Fruit fly (Drosophila melanogaster) whole organism, embryonic: ENCODE data around the gene CG32706.

Experiments
- Bteb2 ChIP-seq: fragments of 200-800 bp; sonication (Bioruptor generic); optimal IDR thresholded peaks from 2 replicates; lab custom pipeline; 2016; ENCODE audit warnings: missing biosample characterization, missing genetic modification characterization
- CG10147 ChIP-seq: fragments of 200-800 bp; sonication (Bioruptor generic); optimal IDR thresholded peaks from 2 replicates; lab custom pipeline; 2019; ENCODE audit warnings: missing biosample characterization, mild to moderate bottlenecking, missing genetic modification characterization, moderate library complexity
- CG11247 ChIP-seq: fragments of 200-800 bp; sonication (Bioruptor generic); IDR thresholded peaks from 2 replicates; pipeline ENCODE4 v1.3.6; 2022; ENCODE audit warnings: missing biosample characterization, missing genetic modification characterization
- CG12219 ChIP-seq: fragments of 200-800 bp; sonication (Bioruptor generic); optimal IDR thresholded peaks from 3 replicates; lab custom pipeline; 2018; ENCODE audit warnings: missing biosample characterization, mild to moderate bottlenecking, missing genetic modification characterization
- CG12769 ChIP-seq: fragments of 200-800 bp; sonication (Bioruptor generic); optimal IDR thresholded peaks from 2 replicates; lab custom pipeline; 2019; ENCODE audit warnings: missing biosample characterization, mild to moderate bottlenecking, missing genetic modification characterization, moderate library complexity
- CG12942 ChIP-seq: fragments of 200-800 bp; sonication (Bioruptor generic); optimal IDR thresholded peaks from 3 replicates; lab custom pipeline; 2016; ENCODE audit warnings: missing biosample characterization, missing genetic modification characterization
- CG13287 ChIP-seq: fragments of 200-800 bp; sonication (Bioruptor generic); IDR thresholded peaks from 2 replicates; pipeline ENCODE4 v1.3.6; 2022; ENCODE audit warnings: missing biosample characterization, missing genetic modification characterization; ENCODE audit not compliant: partially characterized antibody
- CG13775 ChIP-seq: fragments of 200-800 bp; sonication (Bioruptor generic); optimal IDR thresholded peaks from 3 replicates; lab custom pipeline; 2017; ENCODE audit warnings: missing biosample characterization, mild to moderate bottlenecking, missing genetic modification characterization
- CG14667 ChIP-seq: fragments of 200-800 bp; sonication (Bioruptor generic); IDR thresholded peaks from 2 replicates; pipeline ENCODE4 v1.3.6; 2022; ENCODE audit warnings: missing biosample characterization, missing genetic modification characterization
- CG15601 ChIP-seq: fragments of 200-800 bp; sonication (Bioruptor generic); optimal IDR thresholded peaks from 3 replicates; lab custom pipeline; 2019; ENCODE audit warnings: missing biosample characterization, mild to moderate bottlenecking, missing genetic modification characterization, moderate library complexity
- CG1603 ChIP-seq: fragments of 200-800 bp; sonication (Bioruptor generic); optimal IDR thresholded peaks from 2 replicates; lab custom pipeline; 2019; ENCODE audit warnings: missing biosample characterization, mild to moderate bottlenecking, missing genetic modification characterization, moderate library complexity
- CG17359 ChIP-seq: fragments of 200-800 bp; sonication (Bioruptor generic); optimal IDR thresholded peaks from 3 replicates; lab custom pipeline; 2018; ENCODE audit warnings: missing biosample characterization, mild to moderate bottlenecking, missing genetic modification characterization, moderate library complexity
- CG18262 ChIP-seq: fragments of 200-800 bp; optimal IDR thresholded peaks from 3 replicates; lab custom pipeline; 2019; ENCODE audit warnings: missing biosample characterization, mild to moderate bottlenecking, missing genetic modification characterization, moderate library complexity
- CG1832 ChIP-seq: fragments of 200-800 bp; sonication (Bioruptor generic); optimal IDR thresholded peaks from 2 replicates; lab custom pipeline; 2017; ENCODE audit warnings: missing biosample characterization, mild to moderate bottlenecking, missing genetic modification characterization, inconsistent platforms
- CG2120 ChIP-seq: fragments of 200-800 bp; sonication (Bioruptor generic); optimal IDR thresholded peaks from 3 replicates; lab custom pipeline; 2016; ENCODE audit warnings: missing biosample characterization, missing genetic modification characterization
- CG3847 ChIP-seq: fragments of 200-800 bp; sonication (Bioruptor generic); IDR thresholded peaks from 2 replicates; pipeline ENCODE4 v1.3.6; 2022; ENCODE audit warnings: missing biosample characterization, missing genetic modification characterization
- CG4328 ChIP-seq: fragments of 200-800 bp; sonication (Bioruptor generic); optimal IDR thresholded peaks from 3 replicates; lab custom pipeline; 2017; ENCODE audit warnings: missing biosample characterization, missing genetic modification reagents, missing genetic modification characterization
- CG4360 ChIP-seq: fragments of 200-800 bp; sonication (Bioruptor generic); IDR thresholded peaks from 2 replicates; pipeline ENCODE4 v1.3.6; 2022; ENCODE audit warnings: missing biosample characterization, missing genetic modification characterization
- CG5180 ChIP-seq: fragments of 200-800 bp; sonication (Bioruptor generic); optimal IDR thresholded peaks from 3 replicates; lab custom pipeline; 2017; ENCODE audit warnings: missing biosample characterization, missing genetic modification characterization, mild to moderate bottlenecking, moderate library complexity, missing genetic modification reagents
- CG6689 ChIP-seq: fragments of 200-800 bp; sonication (Bioruptor generic); IDR thresholded peaks from 2 replicates; pipeline ENCODE4 v1.3.6; 2022; ENCODE audit warnings: missing biosample characterization, missing genetic modification characterization
- CG6765 ChIP-seq: fragments of 200-800 bp; sonication (Bioruptor generic); optimal IDR thresholded peaks from 3 replicates; lab custom pipeline; 2017; ENCODE audit warnings: missing biosample characterization, mild to moderate bottlenecking, missing genetic modification characterization
- CG6791 ChIP-seq: fragments of 200-800 bp; sonication (Bioruptor generic); IDR thresholded peaks from 3 replicates; pipeline ENCODE4 v1.3.6; 2022; ENCODE audit warnings: missing biosample characterization, missing genetic modification characterization; ENCODE audit not compliant: partially characterized antibody
- CG7271 ChIP-seq: fragments of 200-800 bp; sonication (Bioruptor generic); optimal IDR thresholded peaks from 2 replicates; lab custom pipeline; 2018; ENCODE audit warnings: missing biosample characterization, mild to moderate bottlenecking, missing genetic modification characterization, moderate library complexity
- CG7357 ChIP-seq: fragments of 200-800 bp; sonication (Bioruptor generic); IDR thresholded peaks from 3 replicates; pipeline ENCODE4 v1.3.6; 2022; ENCODE audit warnings: missing biosample characterization, missing genetic modification characterization
- CG8944 ChIP-seq: fragments of 200-800 bp; sonication (Bioruptor generic); optimal IDR thresholded peaks from 3 replicates; lab custom pipeline; 2016; ENCODE audit warnings: missing biosample characterization, missing genetic modification characterization
- Dip3 ChIP-seq: fragments of 200-800 bp; sonication (Bioruptor generic); optimal IDR thresholded peaks from 3 replicates; lab custom pipeline; 2016; ENCODE audit warnings: missing biosample characterization, missing genetic modification characterization
- Fer3 ChIP-seq: fragments of 200-800 bp; sonication (Bioruptor generic); optimal IDR thresholded peaks from 2 replicates; lab custom pipeline; 2018; ENCODE audit warnings: missing biosample characterization, mild to moderate bottlenecking, missing genetic modification characterization, moderate library complexity
- Hmx ChIP-seq: fragments of 200-800 bp; sonication (Bioruptor generic); optimal IDR thresholded peaks from 2 replicates; lab custom pipeline; 2016; ENCODE audit warnings: missing biosample characterization, missing genetic modification characterization
- MBD-R2 ChIP-seq: fragments of 200-800 bp; sonication (Bioruptor generic); IDR thresholded peaks from 2 replicates; pipeline ENCODE4 v1.3.6; 2022; ENCODE audit warnings: missing biosample characterization, missing genetic modification characterization
- NK7.1 ChIP-seq: fragments of 200-800 bp; sonication (Bioruptor generic); optimal IDR thresholded peaks from 3 replicates; lab custom pipeline; 2016; ENCODE audit warnings: missing biosample characterization, missing genetic modification characterization
- Pdp1 ChIP-seq, 2 experiments: fragments of 200-800 bp; sonication (Bioruptor generic); optimal IDR thresholded peaks; 3 replicates each; lab custom pipeline; 2016; ENCODE audit warnings: missing biosample characterization in 2 of 2, missing genetic modification characterization in 2 of 2, mild to moderate bottlenecking in 1 of 2, moderate library complexity in 1 of 2
- Sox100B ChIP-seq: fragments of 200-800 bp; sonication (Bioruptor generic); optimal IDR thresholded peaks from 3 replicates; lab custom pipeline; 2018; ENCODE audit warnings: missing biosample characterization, mild to moderate bottlenecking, missing genetic modification characterization
- Ssrp ChIP-seq: fragments of 200-800 bp; sonication (Bioruptor generic); optimal IDR thresholded peaks from 2 replicates; lab custom pipeline; 2018; ENCODE audit warnings: missing biosample characterization, mild to moderate bottlenecking, missing genetic modification characterization, moderate library complexity
- ab ChIP-seq: fragments of 200-800 bp; sonication (Bioruptor generic); optimal IDR thresholded peaks from 2 replicates; lab custom pipeline; 2016; ENCODE audit warnings: missing biosample characterization, missing genetic modification characterization
- al ChIP-seq: fragments of 200-800 bp; sonication (Bioruptor generic); IDR thresholded peaks from 2 replicates; pipeline ENCODE4 v1.3.6; 2022; ENCODE audit warnings: missing biosample characterization, missing genetic modification characterization
- bab2 ChIP-seq: fragments of 200-800 bp; sonication (Bioruptor generic); optimal IDR thresholded peaks from 2 replicates; lab custom pipeline; 2016; ENCODE audit warnings: missing biosample characterization, missing genetic modification characterization
- btn ChIP-seq: fragments of 200-800 bp; sonication (Bioruptor generic); optimal IDR thresholded peaks from 2 replicates; lab custom pipeline; 2016; ENCODE audit warnings: missing biosample characterization, missing genetic modification characterization
- corto ChIP-seq: fragments of 200-800 bp; sonication (Bioruptor generic); optimal IDR thresholded peaks from 2 replicates; lab custom pipeline; 2016; ENCODE audit warnings: missing biosample characterization, mild to moderate bottlenecking, missing genetic modification characterization, moderate library complexity
- disco-r ChIP-seq: fragments of 200-800 bp; sonication (Bioruptor generic); optimal IDR thresholded peaks from 2 replicates; lab custom pipeline; 2016; ENCODE audit warnings: missing biosample characterization, missing genetic modification characterization
- h ChIP-seq: fragments of >200 bp; optimal IDR thresholded peaks from 2 replicates; lab custom pipeline; 2017
- ind ChIP-seq: fragments of 200-800 bp; sonication (Bioruptor generic); optimal IDR thresholded peaks from 3 replicates; lab custom pipeline; 2016; ENCODE audit warnings: missing biosample characterization, missing genetic modification characterization
- inv ChIP-seq: fragments of 200-800 bp; sonication (Bioruptor generic); IDR thresholded peaks from 2 replicates; pipeline ENCODE4 v1.3.6; 2022; ENCODE audit warnings: missing biosample characterization, missing genetic modification characterization; ENCODE audit not compliant: partially characterized antibody
- lab ChIP-seq: fragments of 200-800 bp; sonication (Bioruptor generic); optimal IDR thresholded peaks from 3 replicates; lab custom pipeline; 2017; ENCODE audit warnings: missing biosample characterization, missing genetic modification characterization, mild to moderate bottlenecking, moderate library complexity, missing genetic modification reagents
- lov ChIP-seq, 2 experiments: fragments of 200-800 bp in 1 of 2; fragments of >200 bp in 1 of 2; sonication (Bioruptor generic) in 1 of 2; IDR thresholded peaks in 1 of 2; optimal IDR thresholded peaks in 1 of 2; 2 replicates in 1 of 2; 3 replicates in 1 of 2; pipeline versions ENCODE4 v1.3.6 to Lab custom; 2017 to 2022; ENCODE audit warnings: missing biosample characterization in 1 of 2, missing genetic modification characterization in 1 of 2
- pb ChIP-seq: fragments of 200-800 bp; sonication (Bioruptor generic); optimal IDR thresholded peaks from 3 replicates; lab custom pipeline; 2016; ENCODE audit warnings: missing biosample characterization, missing genetic modification characterization
- phol ChIP-seq: fragments of 200-800 bp; sonication (Bioruptor generic); optimal IDR thresholded peaks from 3 replicates; lab custom pipeline; 2018; ENCODE audit warnings: missing biosample characterization, mild to moderate bottlenecking, missing genetic modification characterization, moderate library complexity
- psq ChIP-seq: fragments of 200-800 bp; sonication (Bioruptor generic); optimal IDR thresholded peaks from 2 replicates; lab custom pipeline; 2017; ENCODE audit warnings: missing biosample characterization, missing genetic modification characterization
- sd ChIP-seq: fragments of 200-800 bp; sonication (Bioruptor generic); optimal IDR thresholded peaks from 3 replicates; lab custom pipeline; 2018; ENCODE audit warnings: missing biosample characterization, mild to moderate bottlenecking, missing genetic modification characterization, moderate library complexity
- tap ChIP-seq: fragments of 200-800 bp; optimal IDR thresholded peaks from 3 replicates; lab custom pipeline; 2019; ENCODE audit warnings: missing biosample characterization, mild to moderate bottlenecking, missing genetic modification characterization, moderate library complexity
- tio ChIP-seq: fragments of 200-800 bp; sonication (Bioruptor generic); optimal IDR thresholded peaks from 2 replicates; lab custom pipeline; 2017; ENCODE audit warnings: missing biosample characterization, missing genetic modification characterization, inconsistent platforms
- wdn ChIP-seq: fragments of 200-800 bp; sonication (Bioruptor generic); IDR thresholded peaks from 2 replicates; pipeline ENCODE4 v1.3.6; 2022; ENCODE audit warnings: missing biosample characterization, missing genetic modification characterization

Gene CG32706

DNA sequence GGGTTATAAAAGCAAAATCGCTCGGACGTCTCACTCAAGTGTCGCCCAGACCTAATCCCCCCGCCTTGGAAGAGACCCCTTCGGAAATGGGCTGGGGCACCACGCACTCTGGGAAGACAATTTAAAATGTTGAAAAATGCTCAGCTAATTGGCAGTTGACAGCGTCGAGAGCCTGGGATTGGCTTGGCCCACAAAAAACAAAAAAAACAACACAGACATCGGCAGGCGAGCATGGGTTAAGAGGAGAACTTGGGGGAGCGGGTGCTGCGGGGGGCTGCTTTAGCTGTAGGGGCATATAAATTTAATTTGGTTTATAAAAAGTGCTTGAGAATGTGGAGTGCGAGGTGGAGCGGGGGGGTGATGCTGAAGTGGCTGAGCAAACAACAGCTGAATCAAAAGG is 35.6 kb downstream of the CG32706 start:
- TF ChIP-seq CG4360 (GFP tag; lab: Robert Waterston, UW) (no peak), tio (GFP tag; lab: Kevin White, UChicago) (no peak), CG7271 (no peak), MBD-R2 (GFP tag; lab: Robert Waterston, UW) (no peak), CG15601 (no peak), psq (GFP tag; lab: Kevin White, UChicago) (no peak), tap (tag; lab: Kevin White, UChicago) (no peak), CG1603 (no peak), lab (peak; percentile 10), ind (no peak), CG6791 (GFP tag; lab: Robert Waterston, UW) (no peak), wdn (GFP tag; lab: Robert Waterston, UW) (no peak), btn (GFP tag; lab: Kevin White, UChicago) (no peak), CG3847 (GFP tag; lab: Robert Waterston, UW) (no peak), CG6765 (GFP tag; lab: Kevin White, UChicago) (no peak), bab2 (no peak), CG10147 (GFP tag; lab: Kevin White, UChicago) (no peak), ab (GFP tag; lab: Kevin White, UChicago) (no peak), Ssrp (tag; lab: Kevin White, UChicago) (no peak), CG4328 (GFP tag; lab: Kevin White, UChicago) (no peak), CG6689 (GFP tag; lab: Robert Waterston, UW) (no peak), CG11247 (GFP tag; lab: Robert Waterston, UW) (no peak), inv (GFP tag; lab: Robert Waterston, UW) (no peak), CG13287 (GFP tag; lab: Robert Waterston, UW) (no peak), h (lab: Kevin White, UChicago) (no peak), corto (no peak), CG2120 (GFP tag; lab: Kevin White, UChicago) (no peak), Bteb2 (GFP tag; lab: Kevin White, UChicago) (no peak), CG7357 (GFP tag; lab: Robert Waterston, UW) (no peak), CG13775 (GFP tag; lab: Kevin White, UChicago) (no peak), CG5180 (GFP tag; lab: Kevin White, UChicago) (peak; percentile 47), CG12769 (tag; lab: Kevin White, UChicago) (peak; percentile 51), Hmx (GFP tag; lab: Kevin White, UChicago) (no peak), CG8944 (GFP tag; lab: Kevin White, UChicago) (no peak), lov (optimal IDR thresholded peaks at IDR 0.05; lab: Kevin White, UChicago) (no peak), lov (GFP tag; IDR thresholded peaks at IDR 0.05; lab: Robert Waterston, UW) (no peak), NK7.1 (no peak), CG12942 (GFP tag; lab: Kevin White, UChicago) (no peak), CG12219 (GFP tag; lab: Kevin White, UChicago) (no peak), CG1832 (GFP tag; lab: Kevin White, UChicago) (no peak), CG17359 (tag; lab: Kevin White, UChicago) (no peak), CG14667 (GFP tag; lab: Robert Waterston, UW) (no peak), Pdp1 (GFP tag; optimal IDR thresholded peaks at IDR 0.05; lab: Kevin White, UChicago) (peak in 1 of 2 experiments; percentile 12), Dip3 (GFP tag; lab: Kevin White, UChicago) (no peak), pb (GFP tag; lab: Kevin White, UChicago) (no peak), phol (tag; lab: Kevin White, UChicago) (no peak), Fer3 (tag; lab: Kevin White, UChicago) (no peak), sd (peak; percentile 15), disco-r (GFP tag; lab: Kevin White, UChicago) (no peak), CG18262 (tag; lab: Kevin White, UChicago) (no peak), Sox100B (GFP tag; lab: Kevin White, UChicago) (no peak), al (GFP tag; lab: Robert Waterston, UW) (no peak)
